Worm (Caenorhabditis elegans) whole organism, L2 larva: ENCODE measurements around the gene srj-11.
A peak's percentile ranks its signal among the peaks of the same experiment; 100 is the strongest.

Experiments
- F13H6.1 ChIP-seq: sonication (generic microtip); optimal IDR thresholded peaks from 2 replicates; lab custom pipeline; 2016; ENCODE audit warnings: missing genetic modification characterization, missing compliant biosample characterization
- aly-2 ChIP-seq: fragments of 150-350 bp; optimal IDR thresholded peaks from 2 replicates; lab custom pipeline; 2014; ENCODE audit warnings: missing biosample characterization, missing genetic modification characterization
- ama-1 ChIP-seq: fragments of 150-350 bp; optimal IDR thresholded peaks from 2 replicates; lab custom pipeline; 2018; ENCODE audit warnings: inconsistent platforms
- blmp-1 ChIP-seq: sonication (generic microtip); optimal IDR thresholded peaks from 2 replicates; lab custom pipeline; 2017; ENCODE audit warnings: missing genetic modification characterization, mild to moderate bottlenecking, missing compliant biosample characterization, antibody characterized with exemption, moderate library complexity; ENCODE audit not compliant: insufficient read depth
- ceh-16 ChIP-seq: fragments of 150-350 bp; optimal IDR thresholded peaks from 2 replicates; lab custom pipeline; 2014; ENCODE audit warnings: missing biosample characterization, missing genetic modification characterization
- dmd-4 ChIP-seq: sonication (generic microtip); optimal IDR thresholded peaks from 2 replicates; lab custom pipeline; 2017; ENCODE audit warnings: missing biosample characterization, missing genetic modification characterization
- egl-27 ChIP-seq: sonication (generic microtip); optimal IDR thresholded peaks from 3 replicates; lab custom pipeline; 2017; ENCODE audit warnings: missing biosample characterization, missing genetic modification reagents, missing genetic modification characterization
- elt-3 ChIP-seq: sonication (generic microtip); optimal IDR thresholded peaks from 2 replicates; lab custom pipeline; 2017; ENCODE audit warnings: missing biosample characterization, missing genetic modification characterization
- fos-1 ChIP-seq: fragments of 150-350 bp; optimal IDR thresholded peaks from 2 replicates; lab custom pipeline; 2014; ENCODE audit warnings: missing biosample characterization, missing genetic modification characterization
- gmeb-1 ChIP-seq: fragments of 150-350 bp; optimal IDR thresholded peaks from 2 replicates; lab custom pipeline; 2014; ENCODE audit warnings: missing biosample characterization, missing genetic modification characterization
- lin-11 ChIP-seq: fragments of 150-350 bp; sonication (generic microtip); optimal IDR thresholded peaks from 2 replicates; lab custom pipeline; 2014; ENCODE audit warnings: missing biosample characterization, missing genetic modification characterization, inconsistent platforms, mixed read lengths
- lin-13 ChIP-seq: fragments of 150-350 bp; optimal IDR thresholded peaks from 2 replicates; lab custom pipeline; 2014; ENCODE audit warnings: missing biosample characterization, missing genetic modification reagents, missing genetic modification characterization
- lsy-2 ChIP-seq, 2 experiments: fragments of 150-350 bp in 1 of 2; sonication (generic microtip) in 1 of 2; optimal IDR thresholded peaks; 2 replicates each; lab custom pipeline; 2014 to 2017; ENCODE audit warnings: missing biosample characterization in 2 of 2, missing genetic modification characterization in 2 of 2
- nhr-10 ChIP-seq: sonication (generic microtip); optimal IDR thresholded peaks from 2 replicates; lab custom pipeline; 2017; ENCODE audit warnings: missing biosample characterization, missing genetic modification characterization
- nhr-11 ChIP-seq: fragments of 150-350 bp; optimal IDR thresholded peaks from 2 replicates; lab custom pipeline; 2014; ENCODE audit warnings: missing biosample characterization, missing genetic modification characterization
- nhr-129 ChIP-seq: fragments of 150-350 bp; optimal IDR thresholded peaks from 2 replicates; lab custom pipeline; 2014; ENCODE audit warnings: missing biosample characterization, missing genetic modification characterization
- nhr-21 ChIP-seq: fragments of 150-350 bp; optimal IDR thresholded peaks from 2 replicates; lab custom pipeline; 2014; ENCODE audit warnings: missing biosample characterization, missing genetic modification characterization
- nhr-237 ChIP-seq: fragments of 150-350 bp; optimal IDR thresholded peaks from 2 replicates; lab custom pipeline; 2014; ENCODE audit warnings: missing biosample characterization, missing genetic modification characterization
- nhr-25 ChIP-seq: fragments of 150-350 bp; sonication (generic microtip); optimal IDR thresholded peaks from 3 replicates; lab custom pipeline; 2014; ENCODE audit warnings: missing biosample characterization, missing genetic modification characterization
- nhr-6 ChIP-seq: fragments of 150-350 bp; optimal IDR thresholded peaks from 2 replicates; lab custom pipeline; 2014; ENCODE audit warnings: missing biosample characterization, missing genetic modification characterization
- nhr-77 ChIP-seq: fragments of 150-350 bp; optimal IDR thresholded peaks from 2 replicates; lab custom pipeline; 2014; ENCODE audit warnings: missing biosample characterization, missing genetic modification characterization
- skn-1 ChIP-seq: sonication (generic microtip); optimal IDR thresholded peaks from 2 replicates; lab custom pipeline; 2017; ENCODE audit warnings: missing biosample characterization, missing genetic modification characterization
- sma-3 ChIP-seq: sonication (generic microtip); optimal IDR thresholded peaks from 2 replicates; lab custom pipeline; 2016; ENCODE audit warnings: missing genetic modification reagents, missing genetic modification characterization, missing compliant biosample characterization
- sma-9 ChIP-seq, 2 experiments: fragments of 150-350 bp in 1 of 2; sonication (generic microtip) in 1 of 2; optimal IDR thresholded peaks; 2 replicates each; lab custom pipeline; 2014 to 2016; ENCODE audit warnings: missing genetic modification characterization in 2 of 2, mild to moderate bottlenecking in 1 of 2, missing biosample characterization in 1 of 2, missing compliant biosample characterization in 1 of 2, missing genetic modification reagents in 1 of 2, moderate library complexity in 1 of 2
- snpc-4 ChIP-seq: fragments of 150-350 bp; optimal IDR thresholded peaks from 2 replicates; lab custom pipeline; 2014; ENCODE audit warnings: missing biosample characterization, missing genetic modification characterization
- unc-55 ChIP-seq: fragments of 150-350 bp; sonication (generic microtip); optimal IDR thresholded peaks from 3 replicates; lab custom pipeline; 2014; ENCODE audit warnings: missing biosample characterization, missing genetic modification reagents, missing genetic modification characterization
- ztf-1 ChIP-seq: fragments of 200-800 bp; sonication (Bioruptor generic); conservative IDR thresholded peaks from 2 replicates; pipeline ENCODE4 v1.3.6; 2022; ENCODE audit warnings: missing genetic modification characterization, missing compliant biosample characterization
- ztf-11 ChIP-seq: sonication (generic microtip); optimal IDR thresholded peaks from 2 replicates; lab custom pipeline; 2017; ENCODE audit warnings: missing biosample characterization, missing genetic modification characterization

srj-11 gene

ce11 chrV:3196832-3197329 is 44.3 kb upstream of the srj-11 start, which contains the start of the genes Y73C8B.1 and Y73C8B.5:
Gene Y73C8B.1, minus strand, starts transcription at chrV:3196882.
Gene Y73C8B.5, plus strand, starts transcription at chrV:3197268.
- TF ChIP-seq nhr-129: peak; percentile 9
- peak; percentile 47 for TF ChIP-seq nhr-11
- TF ChIP-seq sma-9 (GFP tag; optimal IDR thresholded peaks at IDR 0.05; lab: Kevin White, UChicago): peak; percentile 34
- no peak for TF ChIP-seq sma-9 (tag; optimal IDR thresholded peaks at IDR 0.05; lab: Kevin White, UChicago)
- no peak for TF ChIP-seq nhr-21
- TF ChIP-seq nhr-6 (tag; lab: Kevin White, UChicago): no peak
- peak; percentile 8 for TF ChIP-seq F13H6.1 (tag; lab: Kevin White, UChicago)
- TF ChIP-seq nhr-25 (tag; lab: Kevin White, UChicago): peak; percentile 51
- TF ChIP-seq lsy-2 (tag; optimal IDR thresholded peaks at IDR 0.05; lab: Kevin White, UChicago): peak in 1 of 2 experiments; percentile 14

ce11 chrV:3200323-3200722 is 40.9 kb upstream of the srj-11 start, which contains the start of gene K08D9.4:
Gene K08D9.4, minus strand, starts transcription at chrV:3200423.
- TF ChIP-seq nhr-237 (tag; lab: Kevin White, UChicago) (no peak), ama-1 (lab: Kevin White, UChicago) (no peak), gmeb-1 (tag; lab: Kevin White, UChicago) (no peak), ceh-16 (no peak), aly-2 (tag; lab: Kevin White, UChicago) (no peak), snpc-4 (no peak), nhr-21 (no peak), ztf-11 (no peak), sma-9 (GFP tag; optimal IDR thresholded peaks at IDR 0.05; lab: Kevin White, UChicago) (no peak), sma-9 (tag; optimal IDR thresholded peaks at IDR 0.05; lab: Kevin White, UChicago) (no peak)

- TF ChIP-seq nhr-10 (tag; lab: Kevin White, UChicago): no peak
- TF ChIP-seq dmd-4: no peak
- no peak for TF ChIP-seq lin-11 (tag; lab: Kevin White, UChicago)
- TF ChIP-seq elt-3 (tag; lab: Kevin White, UChicago): no peak
- TF ChIP-seq lin-13 (GFP tag; lab: Kevin White, UChicago): no peak
- no peak for TF ChIP-seq ama-1 (lab: Kevin White, UChicago)
- TF ChIP-seq sma-9 (GFP tag; optimal IDR thresholded peaks at IDR 0.05; lab: Kevin White, UChicago): no peak
- TF ChIP-seq sma-9 (tag; optimal IDR thresholded peaks at IDR 0.05; lab: Kevin White, UChicago): no peak
- no peak for TF ChIP-seq F13H6.1 (tag; lab: Kevin White, UChicago)
- TF ChIP-seq snpc-4: no peak
Measured at ce11 chrV:3204433-3204832, 36.8 kb upstream of the srj-11 start.

- no peak for TF ChIP-seq nhr-21
- peak; percentile 8 for TF ChIP-seq unc-55
- no peak for TF ChIP-seq snpc-4
Measured at ce11 chrV:3208940-3209339, 32.3 kb upstream of the srj-11 start.

- TF ChIP-seq nhr-10 (tag; lab: Kevin White, UChicago): no peak
- TF ChIP-seq elt-3 (tag; lab: Kevin White, UChicago): no peak
- no peak for TF ChIP-seq gmeb-1 (tag; lab: Kevin White, UChicago)
- no peak for TF ChIP-seq nhr-129
Measured at ce11 chrV:3210147-3210546, 31.1 kb upstream of the srj-11 start, which contains the start of gene apx-1. Gene apx-1, plus strand, starts transcription at chrV:3210196.

- no peak for TF ChIP-seq lin-13 (GFP tag; lab: Kevin White, UChicago)
- TF ChIP-seq nhr-11: no peak
- no peak for TF ChIP-seq lsy-2 (tag; optimal IDR thresholded peaks at IDR 0.05; lab: Kevin White, UChicago)
- TF ChIP-seq snpc-4: no peak
- no peak for TF ChIP-seq nhr-10 (tag; lab: Kevin White, UChicago)
- TF ChIP-seq nhr-77 (tag; lab: Kevin White, UChicago): no peak
- TF ChIP-seq blmp-1 (tag; lab: Kevin White, UChicago): no peak
- TF ChIP-seq ztf-1 (GFP tag; lab: Robert Waterston, UW): no peak
Measured at ce11 chrV:3218604-3219003, 22.6 kb upstream of the srj-11 start.

- TF ChIP-seq fos-1 (tag; lab: Kevin White, UChicago): no peak
- TF ChIP-seq F13H6.1 (tag; lab: Kevin White, UChicago): no peak
- TF ChIP-seq lin-11 (tag; lab: Kevin White, UChicago): no peak
- no peak for TF ChIP-seq unc-55
- TF ChIP-seq snpc-4: no peak
- no peak for TF ChIP-seq skn-1
- no peak for TF ChIP-seq sma-3 (GFP tag; lab: Kevin White, UChicago)
- no peak for TF ChIP-seq egl-27 (tag; lab: Kevin White, UChicago)
- no peak for TF ChIP-seq ztf-1 (GFP tag; lab: Robert Waterston, UW)
- no peak for TF ChIP-seq ceh-16
Measured at ce11 chrV:3227373-3227772, 13.9 kb upstream of the srj-11 start, which contains the start of gene K08D9.2. Gene K08D9.2, plus strand, starts transcription at chrV:3227673.
